Fruit fly (Drosophila melanogaster) Kc167 (cell line): ENCODE data around the gene CG15546.

Experiments
- Myc ChIP-seq: fragments of >200 bp; optimal IDR thresholded peaks from 2 replicates; lab custom pipeline; 2017; ENCODE audit warnings: missing external identifiers
- h ChIP-seq: fragments of >200 bp; optimal IDR thresholded peaks from 3 replicates; lab custom pipeline; 2018; ENCODE audit warnings: missing external identifiers
- insv ChIP-seq: fragments of >200 bp; optimal IDR thresholded peaks from 3 replicates; lab custom pipeline; 2018; ENCODE audit warnings: missing external identifiers
- ttk ChIP-seq: sonication (Bioruptor generic); optimal IDR thresholded peaks from 2 replicates; lab custom pipeline; 2017; ENCODE audit warnings: missing external identifiers

- TF ChIP-seq h (lab: Kevin White, UChicago) (no peak), Myc (lab: Kevin White, UChicago) (no peak), insv (lab: Kevin White, UChicago) (no peak), ttk (lab: Kevin White, UChicago) (no peak)
Measured at dm6 chr3R:30850460-30850859, 25.5 kb downstream of the CG15546 start.
